Worm (Caenorhabditis elegans) whole organism, early embryonic: ENCODE data around the gene hlh-25.
A peak's percentile ranks its signal among the peaks of the same experiment; 100 is the strongest.

Source experiments
- B0310.2 ChIP-seq: sonication (generic microtip); optimal IDR thresholded peaks from 2 replicates; lab custom pipeline; 2016; ENCODE audit warnings: mild to moderate bottlenecking, missing genetic modification characterization, missing compliant biosample characterization
- F13C5.2 ChIP-seq: sonication (generic microtip); optimal IDR thresholded peaks from 2 replicates; lab custom pipeline; 2017; ENCODE audit warnings: mild to moderate bottlenecking, missing genetic modification characterization, inconsistent platforms, missing compliant biosample characterization
- aly-1 ChIP-seq: sonication (generic microtip); optimal IDR thresholded peaks from 2 replicates; lab custom pipeline; 2016; ENCODE audit warnings: missing genetic modification characterization, missing compliant biosample characterization
- ama-1 ChIP-seq: fragments of 150-350 bp; optimal IDR thresholded peaks from 2 replicates; lab custom pipeline; 2014
- ceh-13 ChIP-seq: fragments of 200-800 bp; sonication (Bioruptor generic); optimal IDR thresholded peaks from 2 replicates; lab custom pipeline; 2018; ENCODE audit warnings: mild to moderate bottlenecking, missing genetic modification characterization, missing compliant biosample characterization
- ceh-36 ChIP-seq: sonication (generic microtip); optimal IDR thresholded peaks from 2 replicates; lab custom pipeline; 2016; ENCODE audit warnings: missing genetic modification characterization, inconsistent platforms, missing compliant biosample characterization
- ets-7 ChIP-seq: sonication (generic microtip); optimal IDR thresholded peaks from 2 replicates; lab custom pipeline; 2016; ENCODE audit warnings: missing genotype, missing genetic modification characterization, missing compliant biosample characterization
- flt-1 ChIP-seq: fragments of 200-800 bp; sonication (Bioruptor generic); IDR thresholded peaks from 2 replicates; pipeline ENCODE4 v1.3.6; 2022; ENCODE audit warnings: missing genetic modification characterization, missing compliant biosample characterization
- hmbx-1 ChIP-seq: sonication (generic microtip); optimal IDR thresholded peaks from 2 replicates; lab custom pipeline; 2016; ENCODE audit warnings: mild to moderate bottlenecking, missing genetic modification characterization, missing compliant biosample characterization
- hmg-4 ChIP-seq: fragments of 200-800 bp; sonication (Bioruptor generic); optimal IDR thresholded peaks from 2 replicates; lab custom pipeline; 2018; ENCODE audit warnings: mild to moderate bottlenecking, missing genetic modification characterization, missing compliant biosample characterization
- hnd-1 ChIP-seq: sonication (generic microtip); optimal IDR thresholded peaks from 2 replicates; lab custom pipeline; 2016; ENCODE audit warnings: missing genetic modification characterization, missing compliant biosample characterization
- pes-1 ChIP-seq: fragments of 200-800 bp; sonication (Bioruptor generic); IDR thresholded peaks from 2 replicates; pipeline ENCODE4 v1.3.6; 2022; ENCODE audit warnings: missing genetic modification reagents, missing genetic modification characterization, missing compliant biosample characterization
- scrt-1 ChIP-seq: fragments of 200-800 bp; sonication (Bioruptor generic); IDR thresholded peaks from 2 replicates; pipeline ENCODE4 v1.3.6; 2022; ENCODE audit warnings: missing genetic modification characterization, missing compliant biosample characterization
- sea-1 ChIP-seq: fragments of 200-800 bp; sonication (Bioruptor generic); conservative IDR thresholded peaks from 2 replicates; pipeline ENCODE4 v1.3.6; 2022; ENCODE audit warnings: missing genetic modification characterization, missing compliant biosample characterization
- tbx-11 ChIP-seq: fragments of 200-800 bp; sonication (Bioruptor generic); IDR thresholded peaks from 2 replicates; pipeline ENCODE4 v1.3.6; 2022; ENCODE audit warnings: missing genetic modification characterization, missing compliant biosample characterization
- tbx-37 ChIP-seq: fragments of 200-800 bp; sonication (Bioruptor generic); conservative IDR thresholded peaks from 2 replicates; pipeline ENCODE4 v1.3.6; 2022; ENCODE audit warnings: missing genetic modification reagents, missing genetic modification characterization, missing compliant biosample characterization
- tra-4 ChIP-seq: sonication (generic microtip); optimal IDR thresholded peaks from 2 replicates; lab custom pipeline; 2017; ENCODE audit warnings: missing genetic modification characterization, missing compliant biosample characterization

hlh-25 gene

ce11 chrII:5543476-5544144 lies 8.6 kb downstream of the hlh-25 start:
- TF ChIP-seq B0310.2 (tag; lab: Kevin White, UChicago): peak; percentile 91
- TF ChIP-seq aly-1 (tag; lab: Kevin White, UChicago): no peak
- peak; percentile 59 for TF ChIP-seq hnd-1 (tag; lab: Kevin White, UChicago)
- peak; percentile 78 for TF ChIP-seq scrt-1 (GFP tag; lab: Robert Waterston, UW)
- peak; percentile 59 for TF ChIP-seq tbx-37 (GFP tag; lab: Robert Waterston, UW)
- peak; percentile 100 for TF ChIP-seq ama-1 (lab: Kevin White, UChicago)
- peak; percentile 85 for TF ChIP-seq tbx-11 (GFP tag; lab: Robert Waterston, UW)
- peak; percentile 90 for TF ChIP-seq hmg-4 (GFP tag; lab: Kevin White, UChicago)
- peak; percentile 78 for TF ChIP-seq pes-1 (GFP tag; lab: Robert Waterston, UW)
- TF ChIP-seq hmbx-1 (tag; lab: Kevin White, UChicago): peak; percentile 83
- TF ChIP-seq sea-1: peak; percentile 90
- peak; percentile 77 for TF ChIP-seq ets-7
- TF ChIP-seq F13C5.2 (tag; lab: Kevin White, UChicago): peak; percentile 95
- peak; percentile 85 for TF ChIP-seq ceh-36 (tag; lab: Kevin White, UChicago)
- peak; percentile 30 for TF ChIP-seq ceh-13 (GFP tag; lab: Kevin White, UChicago)
- TF ChIP-seq flt-1: peak; percentile 60; the same call in 1 of the 2 replicates
- TF ChIP-seq tra-4 (tag; lab: Kevin White, UChicago): peak; percentile 88

- TF ChIP-seq tbx-37 (GFP tag; lab: Robert Waterston, UW) (no peak), aly-1 (tag; lab: Kevin White, UChicago) (no peak), pes-1 (GFP tag; lab: Robert Waterston, UW) (no peak), sea-1 (no peak), scrt-1 (GFP tag; lab: Robert Waterston, UW) (no peak)
These were observed 9.1 kb downstream of the hlh-25 start for ce11 chrII:5544145-5544515.

- TF ChIP-seq sea-1 (no peak), scrt-1 (GFP tag; lab: Robert Waterston, UW) (no peak), ceh-13 (GFP tag; lab: Kevin White, UChicago) (no peak), pes-1 (GFP tag; lab: Robert Waterston, UW) (no peak), ets-7 (no peak), tbx-37 (GFP tag; lab: Robert Waterston, UW) (no peak), ama-1 (lab: Kevin White, UChicago) (no peak), hmbx-1 (tag; lab: Kevin White, UChicago) (no peak), B0310.2 (tag; lab: Kevin White, UChicago) (no peak)
These were observed 9.7 kb downstream of the hlh-25 start, which contains the start of gene ins-13 for ce11 chrII:5544764-5545163. TSS of gene ins-13 (minus strand) at chrII:5544864.

- TF ChIP-seq ceh-13 (GFP tag; lab: Kevin White, UChicago) (no peak), tbx-37 (GFP tag; lab: Robert Waterston, UW) (no peak), ets-7 (no peak), B0310.2 (tag; lab: Kevin White, UChicago) (no peak), pes-1 (GFP tag; lab: Robert Waterston, UW) (no peak), tbx-11 (GFP tag; lab: Robert Waterston, UW) (no peak), scrt-1 (GFP tag; lab: Robert Waterston, UW) (no peak), tra-4 (tag; lab: Kevin White, UChicago) (no peak), ama-1 (lab: Kevin White, UChicago) (no peak), hnd-1 (tag; lab: Kevin White, UChicago) (no peak), flt-1 (no peak), aly-1 (tag; lab: Kevin White, UChicago) (no peak), ceh-36 (tag; lab: Kevin White, UChicago) (no peak), sea-1 (no peak), hmg-4 (GFP tag; lab: Kevin White, UChicago) (no peak), hmbx-1 (tag; lab: Kevin White, UChicago) (no peak), F13C5.2 (tag; lab: Kevin White, UChicago) (no peak)
These were observed 12.4 kb downstream of the hlh-25 start, which contains the start of gene acdh-2 for ce11 chrII:5547442-5547894. TSS of gene acdh-2 (minus strand) at chrII:5547492.

ce11 chrII:5549746-5550145 lies 14.7 kb downstream of the hlh-25 start, which contains the start of gene C17C3.6:
TSS of gene C17C3.6 (plus strand) at chrII:5550046.
- TF ChIP-seq tbx-37 (GFP tag; lab: Robert Waterston, UW) (no peak), flt-1 (no peak), F13C5.2 (tag; lab: Kevin White, UChicago) (no peak), B0310.2 (tag; lab: Kevin White, UChicago) (no peak), tbx-11 (GFP tag; lab: Robert Waterston, UW) (no peak), ceh-13 (GFP tag; lab: Kevin White, UChicago) (no peak), aly-1 (tag; lab: Kevin White, UChicago) (no peak), ama-1 (lab: Kevin White, UChicago) (no peak), tra-4 (tag; lab: Kevin White, UChicago) (no peak), sea-1 (no peak), ceh-36 (tag; lab: Kevin White, UChicago) (no peak), hnd-1 (tag; lab: Kevin White, UChicago) (no peak), scrt-1 (GFP tag; lab: Robert Waterston, UW) (no peak), hmbx-1 (tag; lab: Kevin White, UChicago) (no peak), pes-1 (GFP tag; lab: Robert Waterston, UW) (no peak), hmg-4 (GFP tag; lab: Kevin White, UChicago) (no peak), ets-7 (no peak)

ce11 chrII:5551517-5551916 lies 16.5 kb downstream of the hlh-25 start, which contains the start of gene C17C3.5:
TSS of gene C17C3.5 (plus strand) at chrII:5551817.
- no peak for TF ChIP-seq sea-1
- no peak for TF ChIP-seq hmbx-1 (tag; lab: Kevin White, UChicago)

ce11 chrII:5553531-5553930 lies 18.5 kb downstream of the hlh-25 start:
- TF ChIP-seq hmg-4 (GFP tag; lab: Kevin White, UChicago) (no peak), tbx-11 (GFP tag; lab: Robert Waterston, UW) (no peak), F13C5.2 (tag; lab: Kevin White, UChicago) (no peak), scrt-1 (GFP tag; lab: Robert Waterston, UW) (no peak), hmbx-1 (tag; lab: Kevin White, UChicago) (no peak), ama-1 (lab: Kevin White, UChicago) (no peak), pes-1 (GFP tag; lab: Robert Waterston, UW) (no peak), sea-1 (no peak), ceh-36 (tag; lab: Kevin White, UChicago) (no peak), aly-1 (tag; lab: Kevin White, UChicago) (no peak), ceh-13 (GFP tag; lab: Kevin White, UChicago) (no peak), flt-1 (no peak), B0310.2 (tag; lab: Kevin White, UChicago) (no peak), tbx-37 (GFP tag; lab: Robert Waterston, UW) (no peak)
